Worm (Caenorhabditis elegans) whole organism, late embryonic: ENCODE data around the gene str-140.

Source experiments
- C38D4.7 ChIP-seq: fragments of 200-800 bp; sonication (Bioruptor generic); optimal IDR thresholded peaks from 2 replicates; lab custom pipeline; 2018; ENCODE audit warnings: mild to moderate bottlenecking, missing genetic modification characterization, moderate library complexity, missing compliant biosample characterization
- T23F11.4 ChIP-seq: fragments of 200-800 bp; sonication (Bioruptor generic); optimal IDR thresholded peaks from 2 replicates; lab custom pipeline; 2018; ENCODE audit warnings: mild to moderate bottlenecking, missing genetic modification characterization, missing compliant biosample characterization
- Y22D7AL.16 ChIP-seq: sonication (generic microtip); optimal IDR thresholded peaks from 2 replicates; lab custom pipeline; 2016; ENCODE audit warnings: missing genetic modification characterization, missing compliant biosample characterization
- ceh-18 ChIP-seq: sonication (generic microtip); optimal IDR thresholded peaks from 2 replicates; lab custom pipeline; 2016; ENCODE audit warnings: missing genetic modification characterization, missing compliant biosample characterization
- ceh-30 ChIP-seq: fragments of 150-350 bp; optimal IDR thresholded peaks from 2 replicates; lab custom pipeline; 2014; ENCODE audit warnings: missing biosample characterization, missing genetic modification characterization
- ceh-34 ChIP-seq: sonication (generic microtip); optimal IDR thresholded peaks from 2 replicates; lab custom pipeline; 2016; ENCODE audit warnings: mild to moderate bottlenecking, missing genetic modification characterization, missing compliant biosample characterization
- ceh-48 ChIP-seq: sonication (generic microtip); optimal IDR thresholded peaks from 2 replicates; lab custom pipeline; 2016; ENCODE audit warnings: missing genetic modification characterization, inconsistent platforms, missing compliant biosample characterization
- ceh-6 ChIP-seq: fragments of 200-800 bp; sonication (Bioruptor generic); optimal IDR thresholded peaks from 2 replicates; lab custom pipeline; 2018; ENCODE audit warnings: mild to moderate bottlenecking, missing genetic modification characterization, missing compliant biosample characterization
- dmd-4 ChIP-seq: sonication (generic microtip); optimal IDR thresholded peaks from 2 replicates; lab custom pipeline; 2016; ENCODE audit warnings: borderline replicate concordance, missing genetic modification characterization, missing compliant biosample characterization
- eyg-1 ChIP-seq: sonication (generic microtip); optimal IDR thresholded peaks from 2 replicates; lab custom pipeline; 2016; ENCODE audit warnings: missing genotype, missing genetic modification characterization, missing compliant biosample characterization
- fkh-6 ChIP-seq: sonication (generic microtip); optimal IDR thresholded peaks from 2 replicates; lab custom pipeline; 2016; ENCODE audit warnings: missing genetic modification characterization, missing compliant biosample characterization
- hlh-13 ChIP-seq: fragments of 200-800 bp; sonication (Bioruptor generic); optimal IDR thresholded peaks from 2 replicates; lab custom pipeline; 2018; ENCODE audit warnings: mild to moderate bottlenecking, missing genetic modification characterization, missing compliant biosample characterization
- lim-6 ChIP-seq: sonication (generic microtip); optimal IDR thresholded peaks from 2 replicates; lab custom pipeline; 2016; ENCODE audit warnings: missing genetic modification characterization, missing compliant biosample characterization
- mec-3 ChIP-seq: sonication (generic microtip); optimal IDR thresholded peaks from 2 replicates; lab custom pipeline; 2016; ENCODE audit warnings: borderline replicate concordance, missing genetic modification characterization, missing compliant biosample characterization
- nfya-1 ChIP-seq: sonication (generic microtip); optimal IDR thresholded peaks from 2 replicates; lab custom pipeline; 2017; ENCODE audit warnings: missing genetic modification characterization, mild to moderate bottlenecking, missing compliant biosample characterization, antibody characterized with exemption, moderate library complexity
- nhr-232 ChIP-seq: sonication (generic microtip); optimal IDR thresholded peaks from 2 replicates; lab custom pipeline; 2016; ENCODE audit warnings: missing genetic modification characterization, missing compliant biosample characterization
- npax-4 ChIP-seq: sonication (generic microtip); optimal IDR thresholded peaks from 2 replicates; lab custom pipeline; 2016; ENCODE audit warnings: missing genetic modification characterization, missing compliant biosample characterization
- odd-2 ChIP-seq: sonication (generic microtip); optimal IDR thresholded peaks from 2 replicates; lab custom pipeline; 2017; ENCODE audit warnings: antibody characterized with exemption, mild to moderate bottlenecking, missing genetic modification characterization, missing compliant biosample characterization
- pag-3 ChIP-seq: sonication (generic microtip); optimal IDR thresholded peaks from 2 replicates; lab custom pipeline; 2016; ENCODE audit warnings: missing compliant biosample characterization, missing genetic modification characterization, borderline replicate concordance
- pat-9 ChIP-seq: fragments of 200-800 bp; sonication (Bioruptor generic); optimal IDR thresholded peaks from 2 replicates; lab custom pipeline; 2018; ENCODE audit warnings: mild to moderate bottlenecking, missing genetic modification characterization, moderate library complexity, missing compliant biosample characterization
- pax-1 ChIP-seq: fragments of 150-350 bp; optimal IDR thresholded peaks from 2 replicates; lab custom pipeline; 2014; ENCODE audit warnings: missing biosample characterization, missing genetic modification characterization
- pha-2 ChIP-seq: sonication (generic microtip); optimal IDR thresholded peaks from 2 replicates; lab custom pipeline; 2017; ENCODE audit warnings: mild to moderate bottlenecking, missing genetic modification characterization, missing compliant biosample characterization
- pqm-1 ChIP-seq: sonication (generic microtip); optimal IDR thresholded peaks from 2 replicates; lab custom pipeline; 2016; ENCODE audit warnings: missing genetic modification characterization, missing compliant biosample characterization
- pros-1 ChIP-seq: fragments of 150-350 bp; optimal IDR thresholded peaks from 2 replicates; lab custom pipeline; 2014; ENCODE audit warnings: missing biosample characterization, missing genetic modification reagents, missing genetic modification characterization
- ref-2 ChIP-seq: sonication (generic microtip); optimal IDR thresholded peaks from 2 replicates; lab custom pipeline; 2016; ENCODE audit warnings: missing genetic modification characterization, missing compliant biosample characterization
- sox-2 ChIP-seq: fragments of 200-800 bp; sonication (Bioruptor generic); IDR thresholded peaks from 2 replicates; pipeline ENCODE4 v1.3.6; 2022; ENCODE audit warnings: missing genetic modification reagents, missing genetic modification characterization, missing compliant biosample characterization
- syd-9 ChIP-seq: sonication (generic microtip); optimal IDR thresholded peaks from 2 replicates; lab custom pipeline; 2016; ENCODE audit warnings: mild to moderate bottlenecking, missing genetic modification characterization, moderate library complexity, missing compliant biosample characterization
- tbx-7 ChIP-seq: sonication (generic microtip); optimal IDR thresholded peaks from 2 replicates; lab custom pipeline; 2016; ENCODE audit warnings: missing genotype, missing genetic modification characterization, missing compliant biosample characterization
- unc-42 ChIP-seq: sonication (generic microtip); optimal IDR thresholded peaks from 2 replicates; lab custom pipeline; 2016; ENCODE audit warnings: missing genotype, missing genetic modification characterization, missing compliant biosample characterization
- zip-5 ChIP-seq: sonication (generic microtip); optimal IDR thresholded peaks from 2 replicates; lab custom pipeline; 2016; ENCODE audit warnings: missing genetic modification characterization, missing compliant biosample characterization
- ztf-16 ChIP-seq: sonication (generic microtip); optimal IDR thresholded peaks from 2 replicates; lab custom pipeline; 2017; ENCODE audit warnings: missing genetic modification characterization, missing compliant biosample characterization

The str-140 gene

ce11 chrV:8028825-8029489, 38.7 kb downstream of the str-140 start, which contains the start of gene oma-2:
TSS of gene oma-2 (plus strand) at chrV:8029439.
- no peak for TF ChIP-seq dmd-4 (tag; lab: Kevin White, UChicago)
- TF ChIP-seq ztf-16, result no peak
- TF ChIP-seq pros-1 (tag; lab: Kevin White, UChicago), result no peak
- TF ChIP-seq pqm-1 (tag; lab: Kevin White, UChicago), result no peak
- no peak for TF ChIP-seq fkh-6 (tag; lab: Kevin White, UChicago)
- no peak for TF ChIP-seq nfya-1 (tag; lab: Kevin White, UChicago)

- TF ChIP-seq zip-5, result no peak
- no peak for TF ChIP-seq ceh-18 (tag; lab: Kevin White, UChicago)
- TF ChIP-seq tbx-7 (tag; lab: Kevin White, UChicago), result no peak
- no peak for TF ChIP-seq pax-1 (tag; lab: Kevin White, UChicago)
- TF ChIP-seq C38D4.7 (GFP tag; lab: Kevin White, UChicago), result no peak
- no peak for TF ChIP-seq sox-2 (GFP tag; lab: Robert Waterston, UW)
- TF ChIP-seq syd-9, result no peak
- no peak for TF ChIP-seq ceh-6
- TF ChIP-seq ceh-34 (tag; lab: Kevin White, UChicago), result no peak
- TF ChIP-seq, all 69 proteins: peak for 0
These were observed 40.1 kb downstream of the str-140 start for ce11 chrV:8027429-8028142.

ce11 chrV:8026343-8026742, 41.4 kb downstream of the str-140 start, which contains the start of gene F43H9.4:
TSS of gene F43H9.4 (plus strand) at chrV:8026708.
- TF ChIP-seq ref-2 (no peak), pha-2 (tag; lab: Kevin White, UChicago) (no peak), syd-9 (no peak), ceh-48 (tag; lab: Kevin White, UChicago) (no peak), mec-3 (tag; lab: Kevin White, UChicago) (no peak), lim-6 (no peak), T23F11.4 (no peak)

ce11 chrV:8025259-8025658, 42.4 kb downstream of the str-140 start:
- no peak for TF ChIP-seq npax-4 (tag; lab: Kevin White, UChicago)
- no peak for TF ChIP-seq odd-2 (tag; lab: Kevin White, UChicago)
- no peak for TF ChIP-seq hlh-13
- no peak for TF ChIP-seq Y22D7AL.16 (tag; lab: Kevin White, UChicago)
- no peak for TF ChIP-seq ref-2
- no peak for TF ChIP-seq lim-6
- TF ChIP-seq pag-3 (tag; lab: Kevin White, UChicago), result no peak
- TF ChIP-seq T23F11.4, result no peak
- no peak for TF ChIP-seq dmd-4 (tag; lab: Kevin White, UChicago)
- TF ChIP-seq ceh-48 (tag; lab: Kevin White, UChicago), result no peak
- TF ChIP-seq sox-2 (GFP tag; lab: Robert Waterston, UW), result no peak
- no peak for TF ChIP-seq nhr-232 (tag; lab: Kevin White, UChicago)

- no peak for TF ChIP-seq unc-42 (tag; lab: Kevin White, UChicago)
- no peak for TF ChIP-seq eyg-1 (tag; lab: Kevin White, UChicago)
- TF ChIP-seq pat-9 (tag; lab: Kevin White, UChicago), result no peak
- TF ChIP-seq ceh-30 (tag; lab: Kevin White, UChicago), result no peak
- no peak for TF ChIP-seq T23F11.4
These were observed 42.9 kb downstream of the str-140 start, which contains the start of gene F43H9.3 for ce11 chrV:8024752-8025151. TSS of gene F43H9.3 (minus strand) at chrV:8024940.
